Worm (Caenorhabditis elegans) whole organism, L4/young adult: ENCODE measurements around the gene fbxb-9.

Experiments
- dao-5 ChIP-seq: sonication (generic microtip); optimal IDR thresholded peaks from 2 replicates; lab custom pipeline; 2016; ENCODE audit warnings: missing genotype, missing genetic modification characterization, moderate library complexity, missing compliant biosample characterization
- him-1 ChIP-seq: sonication (generic microtip); optimal IDR thresholded peaks from 2 replicates; lab custom pipeline; 2016; ENCODE audit warnings: missing genotype, missing genetic modification reagents, missing genetic modification characterization, missing compliant biosample characterization

- TF ChIP-seq him-1, result no peak
- TF ChIP-seq dao-5 (tag; lab: Kevin White, UChicago), result no peak
Observed at ce11 chrIV:11211547-11211946, 49.2 kb upstream of the fbxb-9 start.
